Worm (Caenorhabditis elegans): Measurements from ENCODE around the gene nlp-55.

ce11 chrII:8246476-8246875 is 48.7 kb downstream of the nlp-55 start, which contains the start of gene F35C11.3:
- TF ChIP-seq hlh-8 (tag; optimal IDR thresholded peaks at IDR 0.05) = no peak
- TF ChIP-seq hlh-13 (GFP tag; optimal IDR thresholded peaks at IDR 0.05) = no peak
- no peak for TF ChIP-seq npax-4 (tag; optimal IDR thresholded peaks at IDR 0.05)
- TF ChIP-seq fkh-10 (GFP tag; optimal IDR thresholded peaks at IDR 0.05) = no peak
- TF ChIP-seq Y22D7AL.16 (tag; optimal IDR thresholded peaks at IDR 0.05) = no peak
- TF ChIP-seq ets-4 (tag; optimal IDR thresholded peaks at IDR 0.05) = no peak
- TF ChIP-seq unc-55 (GFP tag; optimal IDR thresholded peaks at IDR 0.05) = no peak
- no peak for TF ChIP-seq C08G9.2 (tag; optimal IDR thresholded peaks at IDR 0.05)
- TF ChIP-seq ama-1 (optimal IDR thresholded peaks at IDR 0.05) = no peak
